Fruit fly (Drosophila melanogaster): ENCODE data around the gene CG13670.

DNA sequence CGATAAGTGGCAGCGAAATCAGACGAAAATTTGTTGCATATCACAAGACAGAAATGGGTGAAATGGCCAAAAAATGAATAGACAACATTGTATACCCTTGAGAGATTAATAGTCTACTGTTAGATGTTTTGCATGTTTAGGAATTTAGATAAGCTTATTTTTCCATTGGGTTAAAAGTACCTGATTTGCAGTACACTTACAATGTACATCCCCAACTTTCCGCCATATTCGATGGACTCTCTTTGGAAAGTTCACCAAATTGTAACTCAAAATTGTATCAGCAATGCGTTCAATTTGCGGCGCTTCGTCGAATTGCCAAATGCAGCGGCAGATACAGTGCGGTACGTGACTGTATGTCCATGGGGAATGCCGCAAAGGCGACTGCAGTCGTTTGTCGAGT is 13.8 kb downstream of the CG13670 start:
- no peak for TF ChIP-seq Dif (GFP tag; optimal IDR thresholded peaks at IDR 0.05; ENCODE audit: partially characterized antibody)
- TF ChIP-seq usp (GFP tag; optimal IDR thresholded peaks at IDR 0.05): no peak
- TF ChIP-seq h (GFP tag; optimal IDR thresholded peaks at IDR 0.05): no peak
- no peak for TF ChIP-seq Myc (optimal IDR thresholded peaks at IDR 0.05)
- TF ChIP-seq pan (optimal IDR thresholded peaks at IDR 0.05): no peak
- TF ChIP-seq Rel (GFP tag; optimal IDR thresholded peaks at IDR 0.05): no peak
- no peak for TF ChIP-seq Rel (tag; optimal IDR thresholded peaks at IDR 0.05)
- no peak for TF ChIP-seq dmrt93B (GFP tag; optimal IDR thresholded peaks at IDR 0.05)
- no peak for TF ChIP-seq N (GFP tag; optimal IDR thresholded peaks at IDR 0.05)
